Fruit fly (Drosophila melanogaster): ENCODE data around the gene ssx.

The ssx gene

dm6 chrX:1387149-1387752 lies 16.9 kb downstream of the ssx start (continued):
- TF ChIP-seq CG14441 (GFP tag; IDR thresholded peaks at IDR 0.05) (no peak), cato (GFP tag; optimal IDR thresholded peaks at IDR 0.05; ENCODE audit: borderline replicate concordance) (no peak), bowl (GFP tag; IDR thresholded peaks at IDR 0.05) (no peak), Ssrp (tag; optimal IDR thresholded peaks at IDR 0.05) (no peak), CG10565 (GFP tag; optimal IDR thresholded peaks at IDR 0.05) (no peak), Camta (GFP tag; optimal IDR thresholded peaks at IDR 0.05) (no peak), repo (GFP tag; optimal IDR thresholded peaks at IDR 0.05) (no peak), corto (GFP tag; optimal IDR thresholded peaks at IDR 0.05) (no peak), Atf-2 (GFP tag; optimal IDR thresholded peaks at IDR 0.05) (no peak), CG11723 (GFP tag; optimal IDR thresholded peaks at IDR 0.05) (peak; percentile 28), Tbp (GFP tag; optimal IDR thresholded peaks at IDR 0.05) (no peak), CG14860 (GFP tag; IDR thresholded peaks at IDR 0.05; ENCODE audit: partially characterized antibody) (no peak), Dip2 (GFP tag; IDR thresholded peaks at IDR 0.05) (no peak), CG11560 (tag; IDR thresholded peaks at IDR 0.05) (no peak), CG17359 (tag; optimal IDR thresholded peaks at IDR 0.05) (peak; percentile 2), cad (GFP tag; optimal IDR thresholded peaks at IDR 0.05) (no peak), psq (GFP tag; optimal IDR thresholded peaks at IDR 0.05) (no peak), C15 (GFP tag; IDR thresholded peaks at IDR 0.05) (no peak), CG10267 (tag; optimal IDR thresholded peaks at IDR 0.05) (no peak), CG8089 (GFP tag; optimal IDR thresholded peaks at IDR 0.05) (no peak), gfzf (GFP tag; optimal IDR thresholded peaks at IDR 0.05) (no peak), hbn (GFP tag; IDR thresholded peaks at IDR 0.05; ENCODE audit: partially characterized antibody) (no peak), ase (GFP tag; IDR thresholded peaks at IDR 0.05) (no peak), odd (GFP tag; optimal IDR thresholded peaks at IDR 0.05) (no peak), abd-A (tag; optimal IDR thresholded peaks at IDR 0.05) (no peak), Awh (GFP tag; IDR thresholded peaks at IDR 0.05) (no peak), Drgx (GFP tag; IDR thresholded peaks at IDR 0.05) (no peak), CG9932 (GFP tag; IDR thresholded peaks at IDR 0.05) (no peak), danr (GFP tag; IDR thresholded peaks at IDR 0.05) (no peak), stwl (tag; optimal IDR thresholded peaks at IDR 0.05) (no peak), dmrt99B (tag; optimal IDR thresholded peaks at IDR 0.05) (peak; percentile 12), trem (tag; optimal IDR thresholded peaks at IDR 0.05) (no peak), ara (GFP tag; IDR thresholded peaks at IDR 0.05) (no peak), CG4424 (GFP tag; optimal IDR thresholded peaks at IDR 0.05) (no peak), CG1024 (GFP tag; IDR thresholded peaks at IDR 0.05) (no peak), wek (GFP tag; optimal IDR thresholded peaks at IDR 0.05) (peak; percentile 42), CG7372 (GFP tag; IDR thresholded peaks at IDR 0.05) (no peak), TFAM (GFP tag; optimal IDR thresholded peaks at IDR 0.05) (no peak), dan (GFP tag; IDR thresholded peaks at IDR 0.05) (no peak), CG17802 (tag; optimal IDR thresholded peaks at IDR 0.05) (no peak), Poxn (GFP tag; IDR thresholded peaks at IDR 0.05) (no peak), dmrt11E (tag; optimal IDR thresholded peaks at IDR 0.05) (no peak), CG33557 (GFP tag; optimal IDR thresholded peaks at IDR 0.05) (no peak), fu2 (GFP tag; optimal IDR thresholded peaks at IDR 0.05) (no peak), Aef1 (GFP tag; IDR thresholded peaks at IDR 0.05) (no peak), Usf (GFP tag; optimal IDR thresholded peaks at IDR 0.05) (no peak), Ets97D (GFP tag; optimal IDR thresholded peaks at IDR 0.05) (no peak), CG10209 (GFP tag; optimal IDR thresholded peaks at IDR 0.05) (peak; percentile 18), chn (GFP tag; optimal IDR thresholded peaks at IDR 0.05) (no peak), CG4617 (GFP tag; optimal IDR thresholded peaks at IDR 0.05; ENCODE audit: borderline replicate concordance) (no peak), CG6689 (GFP tag; IDR thresholded peaks at IDR 0.05) (no peak), dimm (GFP tag; IDR thresholded peaks at IDR 0.05) (no peak)

Measured in whole organism, embryonic.